Fruit fly (Drosophila melanogaster) whole organism, embryonic: ENCODE results near the gene CG31775.

Source experiments
- CG13296 ChIP-seq: fragments of 200-800 bp; sonication (Bioruptor generic); optimal IDR thresholded peaks from 3 replicates; lab custom pipeline; 2018; ENCODE audit warnings: missing biosample characterization, mild to moderate bottlenecking, missing genetic modification characterization
- Hand ChIP-seq: fragments of 200-800 bp; sonication (Bioruptor generic); optimal IDR thresholded peaks from 2 replicates; lab custom pipeline; 2017; ENCODE audit warnings: mild to moderate bottlenecking, missing biosample characterization, missing genetic modification reagents, missing genetic modification characterization

dm6 chr2L:14712245-14712644, 25.3 kb downstream of the CG31775 start, which contains the start of gene CG15282:
- TF ChIP-seq Hand (GFP tag; lab: Kevin White, UChicago) (no peak), CG13296 (GFP tag; lab: Kevin White, UChicago) (no peak)
